Worm (Caenorhabditis elegans): ENCODE measurements around the gene fbxa-69.
"Not testable (repeated sequence)": the region's sequence is repeated elsewhere in the genome, so short reads cannot be mapped to it uniquely, and the experiment has no call there.

ce11 chrV:15807420-15807819 lies 8.4 kb downstream of the fbxa-69 start, which contains the start of gene srsx-38:
- not testable (repeated sequence) for TF ChIP-seq flt-1 (GFP tag; IDR thresholded peaks at IDR 0.05); F13C5.2 (tag; optimal IDR thresholded peaks at IDR 0.05); ama-1 (optimal IDR thresholded peaks at IDR 0.05); tra-4 (tag; optimal IDR thresholded peaks at IDR 0.05); B0310.2 (tag; optimal IDR thresholded peaks at IDR 0.05); ceh-36 (tag; optimal IDR thresholded peaks at IDR 0.05); hnd-1 (tag; optimal IDR thresholded peaks at IDR 0.05); scrt-1 (GFP tag; IDR thresholded peaks at IDR 0.05); pes-1 (GFP tag; IDR thresholded peaks at IDR 0.05); tbx-11 (GFP tag; IDR thresholded peaks at IDR 0.05); tbx-37 (GFP tag; conservative IDR thresholded peaks at IDR 0.05); ets-7 (tag; optimal IDR thresholded peaks at IDR 0.05)

Measured in whole organism, early embryonic.